Worm (Caenorhabditis elegans): ENCODE results near the gene mex-1.

DNA sequence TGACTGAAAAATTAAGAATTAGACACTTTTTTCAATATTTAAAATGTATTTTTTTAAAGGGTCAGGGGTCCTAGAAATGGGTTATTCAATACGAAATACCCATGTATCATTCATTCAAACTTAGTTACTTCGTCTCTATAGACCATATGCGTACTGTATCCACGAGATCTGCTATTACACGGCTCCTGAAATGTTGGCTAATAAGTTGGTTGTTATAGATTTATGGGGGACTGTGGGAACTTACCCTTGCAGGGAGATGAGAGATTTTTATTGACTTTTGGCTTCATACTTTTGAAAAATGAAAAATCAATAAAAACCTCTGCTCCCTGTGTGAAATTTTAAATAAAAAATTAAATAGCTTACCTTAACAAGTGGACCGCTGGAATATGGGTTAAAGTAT is 10.5 kb downstream of the mex-1 start:
- TF ChIP-seq snpc-4 (tag; optimal IDR thresholded peaks at IDR 0.05) (no peak), fkh-10 (GFP tag; optimal IDR thresholded peaks at IDR 0.05) (no peak), ces-1 (GFP tag; optimal IDR thresholded peaks at IDR 0.05) (no peak)

Data from whole organism, L4 larva.